Fruit fly (Drosophila melanogaster) whole organism, embryonic: ENCODE measurements around the gene Ublcp1.
A peak's percentile ranks its signal among the peaks of the same experiment; 100 is the strongest.

Source experiments
- Asciz ChIP-seq: fragments of 200-800 bp; sonication (Bioruptor generic); optimal IDR thresholded peaks from 2 replicates; lab custom pipeline; 2017; ENCODE audit warnings: missing biosample characterization, mild to moderate bottlenecking, missing genetic modification characterization, missing genetic modification reagents
- CG10147 ChIP-seq: fragments of 200-800 bp; sonication (Bioruptor generic); optimal IDR thresholded peaks from 2 replicates; lab custom pipeline; 2019; ENCODE audit warnings: missing biosample characterization, mild to moderate bottlenecking, missing genetic modification characterization, moderate library complexity
- CG10654 ChIP-seq: fragments of 200-800 bp; sonication (Bioruptor generic); optimal IDR thresholded peaks from 2 replicates; lab custom pipeline; 2016; ENCODE audit warnings: missing biosample characterization, missing genetic modification characterization
- CG10979 ChIP-seq: fragments of 200-800 bp; sonication (Bioruptor generic); optimal IDR thresholded peaks from 2 replicates; lab custom pipeline; 2018; ENCODE audit warnings: missing biosample characterization, mild to moderate bottlenecking, missing genetic modification characterization, moderate library complexity
- CG11247 ChIP-seq: fragments of 200-800 bp; sonication (Bioruptor generic); IDR thresholded peaks from 2 replicates; pipeline ENCODE4 v1.3.6; 2022; ENCODE audit warnings: missing biosample characterization, missing genetic modification characterization
- CG11456 ChIP-seq: fragments of 200-800 bp; sonication (Bioruptor generic); IDR thresholded peaks from 3 replicates; pipeline ENCODE4 v1.3.6; 2022; ENCODE audit warnings: missing biosample characterization, missing genetic modification characterization
- CG12155 ChIP-seq: fragments of 200-800 bp; sonication (Bioruptor generic); optimal IDR thresholded peaks from 3 replicates; lab custom pipeline; 2016; ENCODE audit warnings: missing biosample characterization, missing genetic modification characterization
- CG15601 ChIP-seq: fragments of 200-800 bp; sonication (Bioruptor generic); optimal IDR thresholded peaks from 3 replicates; lab custom pipeline; 2019; ENCODE audit warnings: missing biosample characterization, mild to moderate bottlenecking, missing genetic modification characterization, moderate library complexity
- CG1603 ChIP-seq: fragments of 200-800 bp; sonication (Bioruptor generic); optimal IDR thresholded peaks from 2 replicates; lab custom pipeline; 2019; ENCODE audit warnings: missing biosample characterization, mild to moderate bottlenecking, missing genetic modification characterization, moderate library complexity
- CG17361 ChIP-seq: fragments of 200-800 bp; sonication (Bioruptor generic); IDR thresholded peaks from 3 replicates; pipeline ENCODE4 v1.3.6; 2022; ENCODE audit warnings: missing biosample characterization, missing genetic modification characterization
- CG17802 ChIP-seq: fragments of 200-800 bp; sonication (Bioruptor generic); optimal IDR thresholded peaks from 2 replicates; lab custom pipeline; 2018; ENCODE audit warnings: missing biosample characterization, mild to moderate bottlenecking, missing genetic modification characterization, moderate library complexity
- CG18619 ChIP-seq: fragments of 200-800 bp; sonication (Bioruptor generic); optimal IDR thresholded peaks from 3 replicates; lab custom pipeline; 2017; ENCODE audit warnings: missing biosample characterization, mild to moderate bottlenecking, missing genetic modification characterization
- CG2129 ChIP-seq: fragments of 200-800 bp; sonication (Bioruptor generic); IDR thresholded peaks from 2 replicates; pipeline ENCODE4 v1.3.6; 2022; ENCODE audit warnings: missing biosample characterization, missing genetic modification characterization; ENCODE audit not compliant: partially characterized antibody
- CG32532 ChIP-seq: fragments of 200-800 bp; sonication (Bioruptor generic); IDR thresholded peaks from 2 replicates; pipeline ENCODE4 v1.3.6; 2022; ENCODE audit warnings: missing biosample characterization, missing genetic modification characterization
- CG3838 ChIP-seq: fragments of 200-800 bp; sonication (Bioruptor generic); optimal IDR thresholded peaks from 3 replicates; lab custom pipeline; 2016; ENCODE audit warnings: missing biosample characterization, missing genetic modification characterization
- CG3847 ChIP-seq: fragments of 200-800 bp; sonication (Bioruptor generic); IDR thresholded peaks from 2 replicates; pipeline ENCODE4 v1.3.6; 2022; ENCODE audit warnings: missing biosample characterization, missing genetic modification characterization
- CG43689 ChIP-seq: fragments of 200-800 bp; sonication (Bioruptor generic); IDR thresholded peaks from 2 replicates; pipeline ENCODE4 v1.3.6; 2022; ENCODE audit warnings: missing biosample characterization, missing genetic modification characterization
- CG6254 ChIP-seq: fragments of 200-800 bp; sonication (Bioruptor generic); optimal IDR thresholded peaks from 3 replicates; lab custom pipeline; 2017; ENCODE audit warnings: mild to moderate bottlenecking, missing biosample characterization, missing genetic modification reagents, missing genetic modification characterization
- CG6791 ChIP-seq: fragments of 200-800 bp; sonication (Bioruptor generic); IDR thresholded peaks from 3 replicates; pipeline ENCODE4 v1.3.6; 2022; ENCODE audit warnings: missing biosample characterization, missing genetic modification characterization; ENCODE audit not compliant: partially characterized antibody
- CG9437 ChIP-seq: fragments of 200-800 bp; sonication (Bioruptor generic); optimal IDR thresholded peaks from 2 replicates; lab custom pipeline; 2018; ENCODE audit warnings: missing biosample characterization, mild to moderate bottlenecking, missing genetic modification characterization
- CG9609 ChIP-seq: fragments of 200-800 bp; sonication (Bioruptor generic); optimal IDR thresholded peaks from 3 replicates; lab custom pipeline; 2016; ENCODE audit warnings: missing biosample characterization, missing genetic modification characterization
- CG9727 ChIP-seq: fragments of 200-800 bp; sonication (Bioruptor generic); optimal IDR thresholded peaks from 3 replicates; lab custom pipeline; 2017; ENCODE audit warnings: missing biosample characterization, mild to moderate bottlenecking, missing genetic modification characterization
- Doc2 ChIP-seq: fragments of 200-800 bp; sonication (Bioruptor generic); IDR thresholded peaks from 2 replicates; pipeline ENCODE4 v1.3.6; 2022; ENCODE audit warnings: missing biosample characterization, missing genetic modification characterization
- Drgx ChIP-seq: fragments of 200-800 bp; sonication (Bioruptor generic); IDR thresholded peaks from 2 replicates; pipeline ENCODE4 v1.3.6; 2022; ENCODE audit warnings: missing biosample characterization, missing genetic modification characterization
- Hr78 ChIP-seq, 2 experiments: fragments of 200-800 bp in 1 of 2; fragments of >200 bp in 1 of 2; sonication (Bioruptor generic) in 1 of 2; optimal IDR thresholded peaks; 2 replicates each; lab custom pipeline; 2017 to 2019; ENCODE audit warnings: missing biosample characterization in 2 of 2, missing genetic modification characterization in 2 of 2, mild to moderate bottlenecking in 1 of 2, moderate library complexity in 1 of 2
- Pdp1 ChIP-seq, 2 experiments: fragments of 200-800 bp; sonication (Bioruptor generic); optimal IDR thresholded peaks; 3 replicates each; lab custom pipeline; 2016; ENCODE audit warnings: missing biosample characterization in 2 of 2, missing genetic modification characterization in 2 of 2, mild to moderate bottlenecking in 1 of 2, moderate library complexity in 1 of 2
- Vsx1 ChIP-seq: fragments of 200-800 bp; sonication (Bioruptor generic); optimal IDR thresholded peaks from 2 replicates; lab custom pipeline; 2017; ENCODE audit warnings: missing biosample characterization, mild to moderate bottlenecking, missing genetic modification characterization, missing genetic modification reagents
- YL-1 ChIP-seq: fragments of 200-800 bp; sonication (Bioruptor generic); optimal IDR thresholded peaks from 3 replicates; lab custom pipeline; 2017; ENCODE audit warnings: missing biosample characterization, mild to moderate bottlenecking, missing genetic modification characterization
- amos ChIP-seq: fragments of 200-800 bp; sonication (Bioruptor generic); IDR thresholded peaks from 2 replicates; pipeline ENCODE4 v1.3.6; 2022; ENCODE audit warnings: missing biosample characterization, missing genetic modification characterization; ENCODE audit not compliant: partially characterized antibody
- ara ChIP-seq: fragments of 200-800 bp; sonication (Bioruptor generic); IDR thresholded peaks from 2 replicates; pipeline ENCODE4 v1.3.6; 2022; ENCODE audit warnings: missing biosample characterization, missing genetic modification characterization
- az2 ChIP-seq: fragments of 200-800 bp; sonication (Bioruptor generic); optimal IDR thresholded peaks from 3 replicates; lab custom pipeline; 2016; ENCODE audit warnings: missing biosample characterization, missing genetic modification characterization
- danr ChIP-seq: fragments of 200-800 bp; sonication (Bioruptor generic); IDR thresholded peaks from 2 replicates; pipeline ENCODE4 v1.3.6; 2022; ENCODE audit warnings: missing biosample characterization, missing genetic modification characterization
- ems ChIP-seq: fragments of 200-800 bp; sonication (Bioruptor generic); optimal IDR thresholded peaks from 3 replicates; lab custom pipeline; 2016; ENCODE audit warnings: missing biosample characterization, missing genetic modification characterization
- esg ChIP-seq: fragments of 200-800 bp; sonication (Bioruptor generic); conservative IDR thresholded peaks from 2 replicates; pipeline ENCODE4 v1.3.6; 2022; ENCODE audit warnings: missing biosample characterization, missing genetic modification characterization
- fru ChIP-seq: fragments of >200 bp; optimal IDR thresholded peaks from 2 replicates; lab custom pipeline; 2017
- fu2 ChIP-seq: fragments of 200-800 bp; sonication (Bioruptor generic); optimal IDR thresholded peaks from 2 replicates; lab custom pipeline; 2016; ENCODE audit warnings: missing biosample characterization, missing genetic modification characterization
- gcm2 ChIP-seq: fragments of 200-800 bp; sonication (Bioruptor generic); optimal IDR thresholded peaks from 2 replicates; lab custom pipeline; 2016; ENCODE audit warnings: missing biosample characterization, missing genetic modification characterization
- gro ChIP-seq: fragments of 200-800 bp; sonication (Bioruptor generic); optimal IDR thresholded peaks from 2 replicates; lab custom pipeline; 2016; ENCODE audit warnings: missing biosample characterization, missing genetic modification characterization
- gsb ChIP-seq: fragments of 200-800 bp; sonication (Bioruptor generic); IDR thresholded peaks from 2 replicates; pipeline ENCODE4 v1.3.6; 2022; ENCODE audit warnings: missing biosample characterization, missing genetic modification characterization
- gsb-n ChIP-seq: fragments of 200-800 bp; sonication (Bioruptor generic); optimal IDR thresholded peaks from 3 replicates; lab custom pipeline; 2018; ENCODE audit warnings: missing biosample characterization, mild to moderate bottlenecking, missing genetic modification characterization
- ind ChIP-seq: fragments of 200-800 bp; sonication (Bioruptor generic); optimal IDR thresholded peaks from 3 replicates; lab custom pipeline; 2016; ENCODE audit warnings: missing biosample characterization, missing genetic modification characterization
- jing ChIP-seq: fragments of 200-800 bp; sonication (Bioruptor generic); optimal IDR thresholded peaks from 2 replicates; lab custom pipeline; 2018; ENCODE audit warnings: missing biosample characterization, mild to moderate bottlenecking, missing genetic modification characterization
- luna ChIP-seq: fragments of 200-800 bp; sonication (Bioruptor generic); optimal IDR thresholded peaks from 2 replicates; lab custom pipeline; 2016; ENCODE audit warnings: missing biosample characterization, missing genetic modification characterization
- oc ChIP-seq: fragments of 200-800 bp; sonication (Bioruptor generic); optimal IDR thresholded peaks from 2 replicates; lab custom pipeline; 2018; ENCODE audit warnings: missing biosample characterization, mild to moderate bottlenecking, missing genetic modification characterization, moderate library complexity
- phol ChIP-seq: fragments of 200-800 bp; sonication (Bioruptor generic); optimal IDR thresholded peaks from 3 replicates; lab custom pipeline; 2018; ENCODE audit warnings: missing biosample characterization, mild to moderate bottlenecking, missing genetic modification characterization, moderate library complexity
- sim ChIP-seq: fragments of 200-800 bp; sonication (Bioruptor generic); IDR thresholded peaks from 2 replicates; pipeline ENCODE4 v1.3.6; 2022; ENCODE audit warnings: missing biosample characterization, missing genetic modification characterization
- sob ChIP-seq: fragments of 200-800 bp; sonication (Bioruptor generic); IDR thresholded peaks from 2 replicates; pipeline ENCODE4 v1.3.6; 2022; ENCODE audit warnings: missing biosample characterization, missing genetic modification characterization
- twi ChIP-seq: fragments of 200-800 bp; optimal IDR thresholded peaks from 2 replicates; lab custom pipeline; 2019; ENCODE audit warnings: missing biosample characterization, mild to moderate bottlenecking, missing genetic modification characterization, moderate library complexity
- unc-4 ChIP-seq: fragments of 200-800 bp; sonication (Bioruptor generic); IDR thresholded peaks from 2 replicates; pipeline ENCODE4 v1.3.6; 2022; ENCODE audit warnings: missing biosample characterization, missing genetic modification characterization; ENCODE audit not compliant: partially characterized antibody
- vnd ChIP-seq: fragments of 200-800 bp; sonication (Bioruptor generic); IDR thresholded peaks from 3 replicates; pipeline ENCODE4 v1.3.6; 2022; ENCODE audit warnings: missing biosample characterization, missing genetic modification characterization; ENCODE audit not compliant: partially characterized antibody

The Ublcp1 gene

DNA sequence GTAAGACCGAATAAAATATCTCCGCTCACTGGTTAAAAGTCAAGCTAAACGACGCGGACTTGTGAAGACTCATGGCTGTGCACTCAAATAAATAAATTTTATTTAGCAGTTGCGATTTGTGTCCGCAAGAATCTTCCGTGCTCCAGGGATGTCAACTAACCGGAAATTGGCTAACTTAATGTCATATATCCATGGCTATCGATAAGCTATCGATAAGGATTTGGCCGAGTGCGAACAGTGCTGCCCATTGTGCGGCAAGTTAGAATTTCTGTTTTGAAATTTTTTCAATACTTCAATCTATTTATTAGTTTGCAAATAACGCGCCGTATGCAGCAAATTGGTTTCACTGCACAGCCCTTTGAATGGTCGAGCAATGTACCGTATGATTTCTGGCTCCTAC is 7.4 kb upstream of the Ublcp1 start, which contains the start of gene p53 (continued):
- TF ChIP-seq phol: peak; percentile 78
- TF ChIP-seq CG1603 (tag; lab: Kevin White, UChicago): no peak
- peak; percentile 57 to 59 for TF ChIP-seq Pdp1 (GFP tag; optimal IDR thresholded peaks at IDR 0.05; lab: Kevin White, UChicago)
- peak; percentile 80 for TF ChIP-seq amos (GFP tag; lab: Robert Waterston, UW)
- TF ChIP-seq CG9727 (GFP tag; lab: Kevin White, UChicago): peak; percentile 86
- peak; percentile 80 for TF ChIP-seq CG32532 (GFP tag; lab: Robert Waterston, UW)
- peak; percentile 80 for TF ChIP-seq CG17802 (tag; lab: Kevin White, UChicago)
- TF ChIP-seq gcm2 (GFP tag; lab: Kevin White, UChicago): peak; percentile 71
- TF ChIP-seq gro (GFP tag; lab: Kevin White, UChicago): peak; percentile 81
- peak; percentile 64 for TF ChIP-seq luna (GFP tag; lab: Kevin White, UChicago)
- TF ChIP-seq CG10654: peak; percentile 65
- no peak for TF ChIP-seq oc (tag; lab: Kevin White, UChicago)
- TF ChIP-seq gsb: peak; percentile 65
- peak; percentile 33 for TF ChIP-seq ind
- TF ChIP-seq esg (GFP tag; lab: Robert Waterston, UW): no peak
- TF ChIP-seq Drgx (GFP tag; lab: Robert Waterston, UW): no peak
- peak; percentile 38 for TF ChIP-seq CG3838
- TF ChIP-seq CG11456 (GFP tag; lab: Robert Waterston, UW): peak; percentile 86; the same call in 2 of the 3 replicates
- peak; percentile 80 for TF ChIP-seq CG6791 (GFP tag; lab: Robert Waterston, UW)
- TF ChIP-seq CG10979 (tag; lab: Kevin White, UChicago): peak; percentile 49
- TF ChIP-seq CG18619 (GFP tag; lab: Kevin White, UChicago): peak; percentile 85
- TF ChIP-seq CG10147 (GFP tag; lab: Kevin White, UChicago): peak; percentile 63
- peak; percentile 76 for TF ChIP-seq unc-4 (GFP tag; lab: Robert Waterston, UW)
- peak; percentile 71 for TF ChIP-seq CG3847
- TF ChIP-seq CG2129 (GFP tag; lab: Robert Waterston, UW): no peak; the same call in 1 of the 2 replicates
- TF ChIP-seq CG9609 (GFP tag; lab: Kevin White, UChicago): peak; percentile 66
- peak; percentile 66 for TF ChIP-seq ems
- peak; percentile 49 for TF ChIP-seq twi (tag; lab: Kevin White, UChicago)
- TF ChIP-seq Hr78 (GFP tag; optimal IDR thresholded peaks at IDR 0.05; lab: Kevin White, UChicago): no peak
- TF ChIP-seq Asciz: peak; percentile 74
- peak; percentile 59 for TF ChIP-seq gsb-n (tag; lab: Kevin White, UChicago)
- TF ChIP-seq jing (GFP tag; lab: Kevin White, UChicago): peak; percentile 34
- TF ChIP-seq CG43689 (GFP tag; lab: Robert Waterston, UW): no peak; the same call in 1 of the 2 replicates
- peak; percentile 31 for TF ChIP-seq az2 (GFP tag; lab: Kevin White, UChicago)
- peak; percentile 81 for TF ChIP-seq Vsx1 (GFP tag; lab: Kevin White, UChicago)
- no peak for TF ChIP-seq danr (GFP tag; lab: Robert Waterston, UW)
- TF ChIP-seq CG6254 (GFP tag; lab: Kevin White, UChicago): peak; percentile 62
- peak; percentile 60 for TF ChIP-seq fu2
- peak; percentile 87 for TF ChIP-seq CG11247 (GFP tag; lab: Robert Waterston, UW)
- peak; percentile 59; the same call in 2 of the 3 replicates for TF ChIP-seq vnd (GFP tag; lab: Robert Waterston, UW)
- TF ChIP-seq sob (GFP tag; lab: Robert Waterston, UW): peak; percentile 80
- peak; percentile 66 for TF ChIP-seq CG9437 (GFP tag; lab: Kevin White, UChicago)
- peak; percentile 67 for TF ChIP-seq CG15601 (tag; lab: Kevin White, UChicago)
- TF ChIP-seq ara (GFP tag; lab: Robert Waterston, UW): peak; percentile 54; the same call in 1 of the 2 replicates
- peak; percentile 60; the same call in 1 of the 2 replicates for TF ChIP-seq sim (GFP tag; lab: Robert Waterston, UW)
- peak; percentile 64; the same call in 2 of the 3 replicates for TF ChIP-seq CG17361
- no peak for TF ChIP-seq Doc2 (GFP tag; lab: Robert Waterston, UW)
- no peak for TF ChIP-seq fru (lab: Kevin White, UChicago)
- peak; percentile 11 for TF ChIP-seq CG12155 (GFP tag; lab: Kevin White, UChicago)
- TF ChIP-seq YL-1: peak; percentile 44
